Worm (Caenorhabditis elegans) whole organism, young adult: ENCODE data around the gene rnp-4.

Experiments
- B0261.1 ChIP-seq: sonication (generic microtip); optimal IDR thresholded peaks from 2 replicates; lab custom pipeline; 2016; ENCODE audit warnings: mild to moderate bottlenecking, missing genetic modification characterization, moderate library complexity, missing compliant biosample characterization
- B0336.3 ChIP-seq: fragments of 200-800 bp; sonication (Bioruptor generic); IDR thresholded peaks from 2 replicates; pipeline ENCODE4 v1.3.6; 2022; ENCODE audit warnings: missing genetic modification characterization, missing compliant biosample characterization
- F37B4.10 ChIP-seq: fragments of 200-800 bp; sonication (Bioruptor generic); IDR thresholded peaks from 2 replicates; pipeline ENCODE4 v1.3.6; 2022; ENCODE audit warnings: missing genetic modification characterization, missing compliant biosample characterization
- T26A5.8 ChIP-seq: sonication (generic microtip); optimal IDR thresholded peaks from 2 replicates; lab custom pipeline; 2016; ENCODE audit warnings: missing genetic modification characterization, missing compliant biosample characterization
- Y53F4B.3 ChIP-seq: fragments of 200-800 bp; sonication (Bioruptor generic); IDR thresholded peaks from 2 replicates; pipeline ENCODE4 v1.3.6; 2022; ENCODE audit warnings: missing genetic modification reagents, missing genetic modification characterization, missing compliant biosample characterization
- Y67H2A.10 ChIP-seq: fragments of 200-800 bp; sonication (Bioruptor generic); conservative IDR thresholded peaks from 2 replicates; pipeline ENCODE4 v1.3.6; 2022; ENCODE audit warnings: missing genetic modification reagents, missing genetic modification characterization, missing compliant biosample characterization
- akir-1 ChIP-seq: fragments of 200-800 bp; sonication (Bioruptor generic); optimal IDR thresholded peaks from 2 replicates; lab custom pipeline; 2018; ENCODE audit warnings: mild to moderate bottlenecking, missing genetic modification characterization, moderate library complexity, missing compliant biosample characterization
- ama-1 ChIP-seq, 3 experiments: fragments of 150-350 bp in 1 of 3; sonication (generic microtip) in 2 of 3; optimal IDR thresholded peaks; 2 replicates each; lab custom pipeline; 2014 to 2018; ENCODE audit warnings: missing biosample characterization in 2 of 3, missing genetic modification characterization in 2 of 3, missing genetic modification reagents in 2 of 3
- aptf-3 ChIP-seq: fragments of 200-800 bp; sonication (Bioruptor generic); IDR thresholded peaks from 2 replicates; pipeline ENCODE4 v1.3.6; 2022; ENCODE audit warnings: missing genetic modification characterization, missing compliant biosample characterization
- attf-3 ChIP-seq: fragments of 200-800 bp; sonication (Bioruptor generic); conservative IDR thresholded peaks from 2 replicates; pipeline ENCODE4 v1.3.6; 2022; ENCODE audit warnings: missing genetic modification reagents, missing genetic modification characterization, missing compliant biosample characterization
- attf-6 ChIP-seq: fragments of 200-800 bp; sonication (Bioruptor generic); IDR thresholded peaks from 2 replicates; pipeline ENCODE4 v1.3.6; 2022; ENCODE audit warnings: missing genetic modification reagents, missing genetic modification characterization, missing compliant biosample characterization
- bed-1 ChIP-seq: fragments of 200-800 bp; sonication (Bioruptor generic); IDR thresholded peaks from 2 replicates; pipeline ENCODE4 v1.3.6; 2022; ENCODE audit warnings: missing genetic modification reagents, missing genetic modification characterization, missing compliant biosample characterization
- bed-2 ChIP-seq: fragments of 200-800 bp; sonication (Bioruptor generic); IDR thresholded peaks from 2 replicates; pipeline ENCODE4 v1.3.6; 2022; ENCODE audit warnings: missing genetic modification reagents, missing genetic modification characterization, missing compliant biosample characterization
- ceh-27 ChIP-seq: fragments of 200-800 bp; sonication (Bioruptor generic); optimal IDR thresholded peaks from 2 replicates; lab custom pipeline; 2018; ENCODE audit warnings: mild to moderate bottlenecking, missing genetic modification characterization, moderate library complexity, missing compliant biosample characterization
- dox-1 ChIP-seq: fragments of 200-800 bp; sonication (Bioruptor generic); IDR thresholded peaks from 2 replicates; pipeline ENCODE4 v1.3.6; 2022; ENCODE audit warnings: missing genetic modification reagents, missing genetic modification characterization, missing compliant biosample characterization
- dpff-1 ChIP-seq: sonication (generic microtip); optimal IDR thresholded peaks from 2 replicates; lab custom pipeline; 2017; ENCODE audit warnings: mild to moderate bottlenecking, missing genetic modification characterization, missing compliant biosample characterization
- efl-1 ChIP-seq: fragments of 150-350 bp; optimal IDR thresholded peaks from 2 replicates; lab custom pipeline; 2014; ENCODE audit warnings: missing biosample characterization, missing genetic modification reagents, missing genetic modification characterization
- gei-17 ChIP-seq: fragments of 200-800 bp; sonication (Bioruptor generic); optimal IDR thresholded peaks from 2 replicates; lab custom pipeline; 2018; ENCODE audit warnings: mild to moderate bottlenecking, missing genetic modification characterization, missing compliant biosample characterization
- him-1 ChIP-seq: sonication (generic microtip); optimal IDR thresholded peaks from 2 replicates; lab custom pipeline; 2016; ENCODE audit warnings: missing genotype, missing genetic modification reagents, missing genetic modification characterization, missing compliant biosample characterization
- hlh-26 ChIP-seq: fragments of 200-800 bp; sonication (Bioruptor generic); conservative IDR thresholded peaks from 2 replicates; pipeline ENCODE4 v1.3.6; 2022; ENCODE audit warnings: missing genetic modification reagents, missing genetic modification characterization, missing compliant biosample characterization
- hmg-1.2 ChIP-seq: fragments of 200-800 bp; sonication (Bioruptor generic); IDR thresholded peaks from 2 replicates; pipeline ENCODE4 v1.3.6; 2022; ENCODE audit warnings: missing genetic modification reagents, missing genetic modification characterization, missing compliant biosample characterization
- hsf-1 ChIP-seq: fragments of 200-800 bp; sonication (Bioruptor generic); IDR thresholded peaks from 2 replicates; pipeline ENCODE4 v1.3.6; 2022; ENCODE audit warnings: missing genetic modification reagents, missing genetic modification characterization, missing compliant biosample characterization
- lag-1 ChIP-seq: fragments of 200-800 bp; sonication (Bioruptor generic); IDR thresholded peaks from 2 replicates; pipeline ENCODE4 v1.3.6; 2022; ENCODE audit warnings: missing genetic modification reagents, missing genetic modification characterization, missing compliant biosample characterization
- let-607 ChIP-seq, 2 experiments: fragments of 200-800 bp in 1 of 2; sonication (Bioruptor generic) in 1 of 2; sonication (generic microtip) in 1 of 2; optimal IDR thresholded peaks; 2 replicates each; lab custom pipeline; 2016 to 2018; ENCODE audit warnings: mild to moderate bottlenecking in 2 of 2, missing compliant biosample characterization in 2 of 2, missing genetic modification characterization in 2 of 2, moderate library complexity in 2 of 2, missing genotype in 1 of 2
- lin-26 ChIP-seq: fragments of 200-800 bp; sonication (Bioruptor generic); IDR thresholded peaks from 2 replicates; pipeline ENCODE4 v1.3.6; 2022; ENCODE audit warnings: missing genetic modification reagents, missing genetic modification characterization, missing compliant biosample characterization
- lin-54 ChIP-seq: fragments of 200-800 bp; sonication (Bioruptor generic); optimal IDR thresholded peaks from 2 replicates; lab custom pipeline; 2018; ENCODE audit warnings: mild to moderate bottlenecking, missing genetic modification characterization, missing compliant biosample characterization
- madf-6 ChIP-seq: fragments of 200-800 bp; sonication (Bioruptor generic); IDR thresholded peaks from 2 replicates; pipeline ENCODE4 v1.3.6; 2022; ENCODE audit warnings: missing genetic modification reagents, missing genetic modification characterization, missing compliant biosample characterization
- madf-8 ChIP-seq: fragments of 200-800 bp; sonication (Bioruptor generic); conservative IDR thresholded peaks from 2 replicates; pipeline ENCODE4 v1.3.6; 2022; ENCODE audit warnings: missing genetic modification reagents, missing genetic modification characterization, missing compliant biosample characterization
- mcd-1 ChIP-seq: fragments of 200-800 bp; sonication (Bioruptor generic); IDR thresholded peaks from 2 replicates; pipeline ENCODE4 v1.3.6; 2022; ENCODE audit warnings: missing genetic modification reagents, missing genetic modification characterization, missing compliant biosample characterization
- mxl-1 ChIP-seq: sonication (generic microtip); optimal IDR thresholded peaks from 2 replicates; lab custom pipeline; 2016; ENCODE audit warnings: missing genetic modification characterization, missing compliant biosample characterization
- nfyb-1 ChIP-seq: fragments of 200-800 bp; sonication (Bioruptor generic); IDR thresholded peaks from 2 replicates; pipeline ENCODE4 v1.3.6; 2022; ENCODE audit warnings: missing genetic modification reagents, missing genetic modification characterization, missing compliant biosample characterization
- nhr-90 ChIP-seq: sonication (generic microtip); optimal IDR thresholded peaks from 2 replicates; lab custom pipeline; 2016; ENCODE audit warnings: missing genotype, mild to moderate bottlenecking, missing genetic modification characterization, missing compliant biosample characterization
- pha-4 ChIP-seq: fragments of 150-350 bp; sonication (generic microtip); optimal IDR thresholded peaks from 2 replicates; lab custom pipeline; 2014; ENCODE audit warnings: missing biosample characterization, missing genetic modification reagents, missing genetic modification characterization
- rcor-1 ChIP-seq: fragments of 200-800 bp; sonication (Bioruptor generic); IDR thresholded peaks from 2 replicates; pipeline ENCODE4 v1.3.6; 2022; ENCODE audit warnings: missing genetic modification reagents, missing genetic modification characterization, missing compliant biosample characterization
- sea-2 ChIP-seq: fragments of 200-800 bp; sonication (Bioruptor generic); IDR thresholded peaks from 2 replicates; pipeline ENCODE4 v1.3.6; 2022; ENCODE audit warnings: missing genetic modification characterization, missing compliant biosample characterization
- snpc-1.1 ChIP-seq: sonication (generic microtip); optimal IDR thresholded peaks from 2 replicates; lab custom pipeline; 2017; ENCODE audit warnings: missing genetic modification characterization, mild to moderate bottlenecking, missing compliant biosample characterization, antibody characterized with exemption, moderate library complexity, missing genotype, missing genetic modification reagents; ENCODE audit not compliant: insufficient read depth
- snpc-3.4 ChIP-seq: sonication (generic microtip); optimal IDR thresholded peaks from 2 replicates; lab custom pipeline; 2017; ENCODE audit warnings: missing genetic modification characterization, mild to moderate bottlenecking, missing compliant biosample characterization, antibody characterized with exemption, moderate library complexity, missing genotype, missing genetic modification reagents
- snpc-4 ChIP-seq, 5 experiments: fragments of 150-350 bp in 1 of 5; sonication (generic microtip) in 4 of 5; optimal IDR thresholded peaks; 2 replicates each; lab custom pipeline; 2014 to 2018; ENCODE audit warnings: missing genetic modification characterization in 5 of 5, missing biosample characterization in 3 of 5, antibody characterized with exemption in 2 of 5, mild to moderate bottlenecking in 2 of 5, missing compliant biosample characterization in 2 of 5, missing genotype in 2 of 5, moderate library complexity in 2 of 5, missing genetic modification reagents in 1 of 5
- sptf-2 ChIP-seq: fragments of 200-800 bp; sonication (Bioruptor generic); optimal IDR thresholded peaks from 2 replicates; lab custom pipeline; 2018; ENCODE audit warnings: mild to moderate bottlenecking, missing genetic modification characterization, missing compliant biosample characterization
- tbx-9 ChIP-seq: sonication (generic microtip); optimal IDR thresholded peaks from 2 replicates; lab custom pipeline; 2016; ENCODE audit warnings: borderline replicate concordance, missing genetic modification characterization, inconsistent platforms, missing compliant biosample characterization
- tlf-1 ChIP-seq: fragments of 200-800 bp; sonication (Bioruptor generic); optimal IDR thresholded peaks from 2 replicates; lab custom pipeline; 2018; ENCODE audit warnings: mild to moderate bottlenecking, missing genetic modification characterization, missing compliant biosample characterization
- unc-130 ChIP-seq: sonication (generic microtip); optimal IDR thresholded peaks from 2 replicates; lab custom pipeline; 2016; ENCODE audit warnings: missing genetic modification reagents, missing genetic modification characterization, missing compliant biosample characterization
- unc-62 ChIP-seq: fragments of 150-350 bp; optimal IDR thresholded peaks from 2 replicates; lab custom pipeline; 2014; ENCODE audit warnings: missing biosample characterization, missing genetic modification reagents, missing genetic modification characterization
- ztf-22 ChIP-seq: fragments of 200-800 bp; sonication (Bioruptor generic); optimal IDR thresholded peaks from 2 replicates; lab custom pipeline; 2018; ENCODE audit warnings: mild to moderate bottlenecking, missing genetic modification characterization, moderate library complexity, missing compliant biosample characterization
- ztf-25 ChIP-seq: fragments of 200-800 bp; sonication (Bioruptor generic); IDR thresholded peaks from 2 replicates; pipeline ENCODE4 v1.3.6; 2022; ENCODE audit warnings: missing genetic modification reagents, missing genetic modification characterization, missing compliant biosample characterization

rnp-4 gene

DNA sequence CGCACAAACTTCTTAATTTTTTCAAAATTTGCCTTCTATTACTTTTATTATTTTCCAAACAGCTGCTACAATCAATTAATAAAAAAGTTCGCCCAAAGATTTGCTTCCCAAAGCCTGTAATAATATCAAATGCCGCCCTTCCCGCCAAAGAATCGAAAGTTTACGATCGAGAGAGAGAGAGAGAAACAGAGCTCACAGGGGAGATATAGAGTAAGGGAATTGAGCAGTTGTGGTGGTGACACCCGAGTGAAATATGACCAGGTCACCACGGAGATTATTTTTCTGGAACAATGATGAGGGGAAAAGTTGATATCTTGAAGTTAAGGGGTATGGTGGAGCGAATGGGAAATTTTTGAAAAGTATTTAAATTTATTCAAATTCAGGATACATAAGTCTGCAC lies 46.2 kb upstream of the rnp-4 start:
- TF ChIP-seq rcor-1 = no peak
- TF ChIP-seq mxl-1 (tag; lab: Kevin White, UChicago) = no peak
- TF ChIP-seq lin-26 (GFP tag; lab: Robert Waterston, UW) = no peak
- TF ChIP-seq pha-4 (tag; lab: Kevin White, UChicago) = no peak
- TF ChIP-seq, all 124 proteins: peak for 0

DNA sequence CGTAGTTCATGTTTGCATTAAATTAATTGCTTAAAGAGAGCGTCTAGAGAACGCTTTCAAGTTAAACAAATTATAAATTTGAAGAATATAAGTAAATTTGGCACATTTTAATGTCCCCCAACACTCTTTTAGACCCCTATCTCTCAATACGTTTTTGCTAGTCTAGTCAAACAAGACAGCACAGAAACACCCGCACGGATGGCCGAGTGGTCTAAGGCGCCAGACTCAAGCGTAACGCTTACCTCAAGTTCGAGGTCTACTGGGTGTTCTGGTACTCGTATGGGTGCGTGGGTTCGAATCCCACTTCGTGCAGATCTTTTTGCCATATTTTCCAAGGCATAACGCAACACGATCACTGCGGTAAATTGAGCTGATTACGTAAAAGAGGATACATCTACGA lies 43.8 kb upstream of the rnp-4 start:
- TF ChIP-seq B0261.1 (tag; lab: Kevin White, UChicago) (peak; percentile 67), tbx-9 (tag; lab: Kevin White, UChicago) (no peak), lin-54 (GFP tag; lab: Kevin White, UChicago) (no peak), lag-1 (no peak), ztf-22 (no peak), gei-17 (GFP tag; lab: Kevin White, UChicago) (no peak), mcd-1 (peak; percentile 18; the same call in 1 of the 2 replicates), nfyb-1 (GFP tag; lab: Robert Waterston, UW) (0 out of 2 replicates have a peak, but pooled peaks have one; percentile 22), snpc-4 (GFP tag; optimal IDR thresholded peaks at IDR 0.05; lab: Kevin White, UChicago) (no peak), snpc-4 (tag; optimal IDR thresholded peaks at IDR 0.05; lab: Kevin White, UChicago) (peak in 2 of 4 experiments; percentile 18 to 60), snpc-3.4 (tag; lab: Kevin White, UChicago) (no peak), tlf-1 (GFP tag; lab: Kevin White, UChicago) (no peak), hsf-1 (no peak; the same call in 1 of the 2 replicates), hlh-26 (GFP tag; lab: Robert Waterston, UW) (no peak), sea-2 (GFP tag; lab: Robert Waterston, UW) (no peak), bed-2 (GFP tag; lab: Robert Waterston, UW) (no peak), Y67H2A.10 (GFP tag; lab: Robert Waterston, UW) (no peak), F37B4.10 (GFP tag; lab: Robert Waterston, UW) (no peak), ztf-25 (no peak), him-1 (tag; lab: Kevin White, UChicago) (peak; percentile 73), ama-1 (optimal IDR thresholded peaks at IDR 0.05; lab: Kevin White, UChicago) (no peak), ama-1 (GFP tag; optimal IDR thresholded peaks at IDR 0.05; lab: Kevin White, UChicago) (peak; percentile 12 to 49), rcor-1 (0 out of 2 replicates have a peak, but pooled peaks have one; percentile 7), aptf-3 (GFP tag; lab: Robert Waterston, UW) (no peak), unc-130 (GFP tag; lab: Kevin White, UChicago) (peak; percentile 8), Y53F4B.3 (GFP tag; lab: Robert Waterston, UW) (no peak), dox-1 (peak; percentile 50; the same call in 1 of the 2 replicates), nhr-90 (tag; lab: Kevin White, UChicago) (peak; percentile 54), attf-6 (no peak), ceh-27 (no peak), unc-62 (no peak), efl-1 (GFP tag; lab: Kevin White, UChicago) (no peak), dpff-1 (tag; lab: Kevin White, UChicago) (no peak), B0336.3 (GFP tag; lab: Robert Waterston, UW) (no peak), attf-3 (no peak), mxl-1 (tag; lab: Kevin White, UChicago) (peak; percentile 45), hmg-1.2 (peak; percentile 30; the same call in 1 of the 2 replicates), snpc-1.1 (tag; lab: Kevin White, UChicago) (no peak), sptf-2 (GFP tag; lab: Kevin White, UChicago) (no peak), madf-6 (GFP tag; lab: Robert Waterston, UW) (0 out of 2 replicates have a peak, but pooled peaks have one; percentile 18), akir-1 (GFP tag; lab: Kevin White, UChicago) (no peak), bed-1 (no peak), madf-8 (0 out of 2 replicates have a peak, but pooled peaks have one; percentile 19), T26A5.8 (tag; lab: Kevin White, UChicago) (no peak), let-607 (tag; optimal IDR thresholded peaks at IDR 0.05; lab: Kevin White, UChicago) (no peak)
